Worm (Caenorhabditis elegans) whole organism, early embryonic: Measurements from ENCODE around the gene Y47D3A.13.

Source experiments
- B0310.2 ChIP-seq: sonication (generic microtip); optimal IDR thresholded peaks from 2 replicates; lab custom pipeline; 2016; ENCODE audit warnings: mild to moderate bottlenecking, missing genetic modification characterization, missing compliant biosample characterization
- F13C5.2 ChIP-seq: sonication (generic microtip); optimal IDR thresholded peaks from 2 replicates; lab custom pipeline; 2017; ENCODE audit warnings: mild to moderate bottlenecking, missing genetic modification characterization, inconsistent platforms, missing compliant biosample characterization
- aly-1 ChIP-seq: sonication (generic microtip); optimal IDR thresholded peaks from 2 replicates; lab custom pipeline; 2016; ENCODE audit warnings: missing genetic modification characterization, missing compliant biosample characterization
- ama-1 ChIP-seq: fragments of 150-350 bp; optimal IDR thresholded peaks from 2 replicates; lab custom pipeline; 2014
- ceh-13 ChIP-seq: fragments of 200-800 bp; sonication (Bioruptor generic); optimal IDR thresholded peaks from 2 replicates; lab custom pipeline; 2018; ENCODE audit warnings: mild to moderate bottlenecking, missing genetic modification characterization, missing compliant biosample characterization
- ceh-36 ChIP-seq: sonication (generic microtip); optimal IDR thresholded peaks from 2 replicates; lab custom pipeline; 2016; ENCODE audit warnings: missing genetic modification characterization, inconsistent platforms, missing compliant biosample characterization
- ets-7 ChIP-seq: sonication (generic microtip); optimal IDR thresholded peaks from 2 replicates; lab custom pipeline; 2016; ENCODE audit warnings: missing genotype, missing genetic modification characterization, missing compliant biosample characterization
- flt-1 ChIP-seq: fragments of 200-800 bp; sonication (Bioruptor generic); IDR thresholded peaks from 2 replicates; pipeline ENCODE4 v1.3.6; 2022; ENCODE audit warnings: missing genetic modification characterization, missing compliant biosample characterization
- hmbx-1 ChIP-seq: sonication (generic microtip); optimal IDR thresholded peaks from 2 replicates; lab custom pipeline; 2016; ENCODE audit warnings: mild to moderate bottlenecking, missing genetic modification characterization, missing compliant biosample characterization
- hmg-4 ChIP-seq: fragments of 200-800 bp; sonication (Bioruptor generic); optimal IDR thresholded peaks from 2 replicates; lab custom pipeline; 2018; ENCODE audit warnings: mild to moderate bottlenecking, missing genetic modification characterization, missing compliant biosample characterization
- hnd-1 ChIP-seq: sonication (generic microtip); optimal IDR thresholded peaks from 2 replicates; lab custom pipeline; 2016; ENCODE audit warnings: missing genetic modification characterization, missing compliant biosample characterization
- pes-1 ChIP-seq: fragments of 200-800 bp; sonication (Bioruptor generic); IDR thresholded peaks from 2 replicates; pipeline ENCODE4 v1.3.6; 2022; ENCODE audit warnings: missing genetic modification reagents, missing genetic modification characterization, missing compliant biosample characterization
- scrt-1 ChIP-seq: fragments of 200-800 bp; sonication (Bioruptor generic); IDR thresholded peaks from 2 replicates; pipeline ENCODE4 v1.3.6; 2022; ENCODE audit warnings: missing genetic modification characterization, missing compliant biosample characterization
- sea-1 ChIP-seq: fragments of 200-800 bp; sonication (Bioruptor generic); conservative IDR thresholded peaks from 2 replicates; pipeline ENCODE4 v1.3.6; 2022; ENCODE audit warnings: missing genetic modification characterization, missing compliant biosample characterization
- tbx-11 ChIP-seq: fragments of 200-800 bp; sonication (Bioruptor generic); IDR thresholded peaks from 2 replicates; pipeline ENCODE4 v1.3.6; 2022; ENCODE audit warnings: missing genetic modification characterization, missing compliant biosample characterization
- tbx-37 ChIP-seq: fragments of 200-800 bp; sonication (Bioruptor generic); conservative IDR thresholded peaks from 2 replicates; pipeline ENCODE4 v1.3.6; 2022; ENCODE audit warnings: missing genetic modification reagents, missing genetic modification characterization, missing compliant biosample characterization
- tra-4 ChIP-seq: sonication (generic microtip); optimal IDR thresholded peaks from 2 replicates; lab custom pipeline; 2017; ENCODE audit warnings: missing genetic modification characterization, missing compliant biosample characterization

Gene Y47D3A.13

DNA sequence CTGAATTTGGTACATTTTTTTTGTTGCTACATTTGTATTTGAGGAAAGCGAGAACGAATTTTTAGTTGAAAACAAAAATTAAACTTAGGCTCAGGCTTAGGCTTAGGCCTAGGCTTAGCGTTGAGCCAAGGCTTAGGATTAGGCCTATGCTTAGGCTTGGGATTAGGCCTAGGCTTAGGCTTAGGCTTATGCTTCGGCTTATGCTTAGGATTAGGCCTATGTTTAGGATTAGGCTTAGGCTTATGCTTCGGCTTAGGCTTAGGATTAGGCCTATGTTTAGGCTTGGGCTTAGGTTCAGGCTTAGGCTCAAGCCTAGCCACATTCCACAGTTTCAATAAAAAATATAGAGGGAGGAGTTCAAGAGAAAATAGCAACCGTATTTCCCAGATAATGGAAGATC lies 16.1 kb downstream of the Y47D3A.13 start:
- TF ChIP-seq hmbx-1 (tag; lab: Kevin White, UChicago) (no peak), ama-1 (lab: Kevin White, UChicago) (no peak), flt-1 (GFP tag; lab: Robert Waterston, UW) (no peak), aly-1 (tag; lab: Kevin White, UChicago) (no peak), pes-1 (0 out of 2 replicates have a peak, but pooled peaks have one; percentile 25), ceh-36 (tag; lab: Kevin White, UChicago) (peak; percentile 94), ceh-13 (GFP tag; lab: Kevin White, UChicago) (no peak), hmg-4 (GFP tag; lab: Kevin White, UChicago) (no peak)

DNA sequence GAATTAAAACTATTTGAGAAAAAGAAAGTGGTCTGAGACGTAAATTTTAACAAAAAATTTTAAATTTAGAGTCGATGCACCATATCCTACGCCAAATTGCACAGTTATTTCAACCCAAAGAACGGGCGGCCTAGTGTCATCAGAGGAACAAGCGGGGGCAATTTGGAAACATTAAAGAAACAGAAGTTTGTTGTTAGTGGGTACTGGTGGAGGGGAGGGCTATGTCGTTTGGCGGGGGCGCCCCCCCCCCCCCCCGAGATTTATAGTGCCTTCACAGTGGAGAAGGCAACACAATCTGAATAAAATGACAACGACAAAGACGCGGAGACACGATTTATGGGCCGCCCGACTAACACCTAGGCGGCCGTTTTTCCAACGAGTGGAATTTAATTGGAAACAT lies 17.0 kb downstream of the Y47D3A.13 start:
- TF ChIP-seq ama-1 (lab: Kevin White, UChicago) (no peak), flt-1 (GFP tag; lab: Robert Waterston, UW) (no peak), sea-1 (GFP tag; lab: Robert Waterston, UW) (0 out of 2 replicates have a peak, but pooled peaks have one; percentile 49), scrt-1 (GFP tag; lab: Robert Waterston, UW) (no peak), aly-1 (tag; lab: Kevin White, UChicago) (no peak), hnd-1 (no peak), pes-1 (no peak), tbx-37 (GFP tag; lab: Robert Waterston, UW) (no peak), hmbx-1 (tag; lab: Kevin White, UChicago) (no peak)

DNA sequence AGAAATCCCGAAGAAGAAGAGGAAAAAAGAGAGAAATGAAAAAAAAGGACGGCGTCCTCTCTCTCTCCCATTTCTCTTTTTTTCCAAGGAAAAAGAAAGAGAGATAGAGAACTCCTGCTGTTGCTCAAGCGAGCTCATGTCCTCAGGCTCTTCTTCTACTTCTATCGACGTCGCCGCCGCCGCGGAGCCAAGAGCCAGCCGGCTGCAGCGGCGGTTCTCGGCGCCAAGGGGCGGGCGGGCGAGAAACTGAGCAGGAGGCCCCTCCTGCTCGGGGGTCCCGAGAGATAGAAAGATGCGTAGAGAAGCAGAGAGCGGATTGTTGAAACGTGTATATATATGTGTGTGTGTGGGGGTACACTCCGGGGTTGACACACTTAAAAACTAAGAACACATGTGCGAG lies 20.9 kb downstream of the Y47D3A.13 start:
- TF ChIP-seq ceh-13 (GFP tag; lab: Kevin White, UChicago) (no peak), pes-1 (peak; percentile 9; the same call in 1 of the 2 replicates)

DNA sequence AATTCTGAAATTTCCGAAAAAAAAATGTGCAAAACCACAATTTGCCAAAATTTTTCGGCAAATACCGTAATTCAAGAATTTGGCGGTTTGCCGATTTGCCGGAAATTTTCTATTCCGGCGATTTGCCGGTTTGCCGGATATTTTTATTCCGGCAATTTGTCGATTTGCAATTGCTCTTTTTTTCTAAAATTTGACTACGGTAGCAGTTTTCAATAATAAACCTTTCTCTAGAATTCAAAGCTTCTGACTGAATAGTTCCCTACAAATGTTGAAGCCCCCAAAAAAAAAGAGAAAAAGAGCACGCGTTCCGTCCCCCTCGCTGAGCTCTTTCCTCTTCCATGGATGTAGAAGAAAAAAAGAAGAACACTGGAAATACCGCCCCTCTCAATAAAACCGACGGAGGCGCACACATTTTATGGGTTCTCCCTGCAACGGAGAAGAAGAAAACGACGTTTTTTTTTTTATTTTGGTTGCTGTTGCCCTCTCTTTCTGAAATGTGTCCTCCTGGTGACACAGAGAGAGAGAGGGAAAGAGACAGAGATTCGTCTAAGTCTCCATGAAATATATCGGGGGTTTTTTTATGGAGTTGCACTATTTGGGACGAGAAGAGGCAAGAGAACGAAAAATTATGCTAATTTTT lies 22.9 kb downstream of the Y47D3A.13 start:
- TF ChIP-seq pes-1: no peak
- TF ChIP-seq ceh-13 (GFP tag; lab: Kevin White, UChicago): no peak
- no peak for TF ChIP-seq aly-1 (tag; lab: Kevin White, UChicago)
- TF ChIP-seq scrt-1 (GFP tag; lab: Robert Waterston, UW): no peak
- TF ChIP-seq ets-7: no peak
- TF ChIP-seq ama-1 (lab: Kevin White, UChicago): no peak
- TF ChIP-seq sea-1 (GFP tag; lab: Robert Waterston, UW): no peak
- TF ChIP-seq tbx-11: no peak
- no peak for TF ChIP-seq B0310.2 (tag; lab: Kevin White, UChicago)
- no peak for TF ChIP-seq hnd-1
- no peak for TF ChIP-seq hmg-4 (GFP tag; lab: Kevin White, UChicago)
- no peak for TF ChIP-seq flt-1 (GFP tag; lab: Robert Waterston, UW)
- TF ChIP-seq ceh-36 (tag; lab: Kevin White, UChicago): no peak
- TF ChIP-seq tbx-37 (GFP tag; lab: Robert Waterston, UW): no peak
- no peak for TF ChIP-seq F13C5.2 (tag; lab: Kevin White, UChicago)

DNA sequence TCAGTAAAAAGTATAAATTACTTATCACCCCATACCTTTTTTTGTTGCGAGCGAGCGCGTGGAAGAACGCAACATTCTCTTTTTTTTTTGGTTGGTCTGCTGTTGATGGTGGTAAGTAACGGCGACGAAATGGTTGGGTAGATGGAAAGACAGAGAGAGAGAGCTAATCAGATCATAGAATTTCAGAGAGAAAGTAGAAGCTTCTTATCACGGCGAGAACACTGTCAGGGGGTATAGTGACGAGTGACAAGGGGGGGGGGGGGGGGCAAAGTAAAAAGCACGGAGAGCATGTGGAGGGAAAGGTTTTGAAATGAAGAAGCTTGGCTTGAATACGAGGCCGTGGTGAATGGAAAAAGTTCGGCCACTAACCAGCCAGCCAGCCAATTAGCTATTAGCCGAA lies 26.6 kb downstream of the Y47D3A.13 start:
- no peak for TF ChIP-seq hmbx-1 (tag; lab: Kevin White, UChicago)

DNA sequence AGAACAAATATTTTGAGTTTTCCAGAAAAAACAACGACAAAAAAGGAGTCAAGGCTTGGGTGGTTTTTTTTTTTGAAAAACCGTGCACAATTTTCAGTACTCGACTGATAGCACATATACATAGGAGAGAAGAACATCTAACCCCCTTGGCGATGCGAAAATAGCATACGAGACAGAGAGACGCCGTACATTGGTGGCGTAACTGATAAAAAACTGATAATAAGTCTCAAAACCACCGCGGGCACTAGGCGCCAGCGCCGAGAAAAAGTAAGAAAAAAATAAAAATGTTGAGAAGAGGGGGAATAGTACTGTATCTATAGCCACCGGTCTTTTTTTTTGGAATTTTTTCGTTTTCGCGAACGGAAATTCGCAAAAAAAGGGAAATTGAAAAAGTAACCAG lies 28.4 kb downstream of the Y47D3A.13 start:
- TF ChIP-seq tbx-37 (GFP tag; lab: Robert Waterston, UW): no peak
- TF ChIP-seq F13C5.2 (tag; lab: Kevin White, UChicago): no peak
- no peak for TF ChIP-seq ama-1 (lab: Kevin White, UChicago)
- no peak for TF ChIP-seq hmg-4 (GFP tag; lab: Kevin White, UChicago)
- no peak for TF ChIP-seq aly-1 (tag; lab: Kevin White, UChicago)
- TF ChIP-seq ets-7: no peak
- no peak for TF ChIP-seq tbx-11
- no peak for TF ChIP-seq sea-1 (GFP tag; lab: Robert Waterston, UW)

DNA sequence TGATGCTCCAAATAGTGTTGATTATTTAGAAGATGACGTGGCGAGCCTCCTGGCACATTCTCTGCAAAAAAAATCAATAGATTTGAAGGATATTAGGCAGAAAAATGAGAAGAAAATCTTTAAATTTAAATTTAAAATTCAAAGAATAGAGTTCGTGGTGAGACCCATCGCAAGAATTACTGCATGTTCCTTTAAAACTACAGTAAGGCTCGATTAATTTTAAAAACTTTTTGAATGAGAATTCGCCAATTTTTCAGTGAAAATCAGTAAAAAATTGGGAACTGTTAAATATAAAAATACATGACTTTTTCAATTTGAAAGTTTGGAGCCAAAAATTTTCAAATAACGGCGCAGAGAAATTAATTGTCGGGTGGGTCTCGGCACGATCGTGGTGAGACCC lies 28.8 kb downstream of the Y47D3A.13 start, which contains the start of gene tra-1:
tra-1 (minus strand) TSS at position 62 of the 400 bp plus-strand sequence.
- TF ChIP-seq sea-1 (GFP tag; lab: Robert Waterston, UW) (no peak), pes-1 (no peak), flt-1 (GFP tag; lab: Robert Waterston, UW) (no peak), scrt-1 (GFP tag; lab: Robert Waterston, UW) (no peak), B0310.2 (tag; lab: Kevin White, UChicago) (no peak), tra-4 (tag; lab: Kevin White, UChicago) (no peak), ets-7 (no peak), tbx-11 (no peak)

DNA sequence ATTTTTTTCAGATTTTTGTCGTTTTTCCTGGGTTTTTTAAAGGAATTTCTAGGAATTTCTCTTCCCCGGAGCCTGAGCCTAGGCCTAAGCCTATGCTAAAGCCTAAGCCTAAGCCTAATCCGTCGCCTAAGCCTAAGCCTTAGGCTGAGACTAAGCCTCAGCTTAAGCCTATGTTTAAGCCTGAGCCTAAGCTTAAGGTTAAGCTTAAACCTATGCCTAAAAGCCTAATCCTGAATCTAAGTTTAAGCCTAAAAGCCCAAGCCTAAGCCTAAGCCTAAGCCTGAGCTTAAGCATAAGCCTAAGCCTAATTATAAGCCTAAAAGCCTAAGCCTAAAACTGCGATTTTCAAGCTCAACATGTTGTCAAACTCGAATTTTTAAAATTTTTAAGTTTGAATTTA lies 29.8 kb downstream of the Y47D3A.13 start:
- TF ChIP-seq ceh-36 (tag; lab: Kevin White, UChicago) (peak; percentile 85), B0310.2 (tag; lab: Kevin White, UChicago) (no peak), hnd-1 (no peak)

DNA sequence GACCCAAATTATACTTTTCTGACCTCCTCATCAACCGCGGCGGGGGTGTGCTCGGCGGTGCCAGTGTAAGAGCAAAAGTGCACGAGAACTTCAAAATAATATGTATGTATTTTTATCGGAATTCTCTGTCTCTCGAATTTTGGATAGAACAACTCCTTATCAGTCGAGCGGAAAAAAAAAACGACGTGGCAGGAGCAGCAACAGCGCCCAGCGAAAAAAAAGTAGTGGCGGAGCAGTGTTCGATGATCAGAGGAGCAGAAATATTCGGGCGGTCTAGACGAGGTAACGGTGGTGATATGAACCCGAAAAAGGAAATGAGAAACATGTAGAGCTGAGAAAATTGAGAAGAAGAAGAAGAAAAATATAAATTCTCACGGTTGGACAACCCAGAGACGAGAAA lies 30.7 kb downstream of the Y47D3A.13 start:
- TF ChIP-seq hmbx-1 (tag; lab: Kevin White, UChicago): no peak
- TF ChIP-seq B0310.2 (tag; lab: Kevin White, UChicago): no peak
- no peak for TF ChIP-seq tbx-11
- TF ChIP-seq hnd-1: no peak
- TF ChIP-seq ceh-13 (GFP tag; lab: Kevin White, UChicago): no peak
- no peak for TF ChIP-seq hmg-4 (GFP tag; lab: Kevin White, UChicago)
- TF ChIP-seq aly-1 (tag; lab: Kevin White, UChicago): no peak
- TF ChIP-seq tra-4 (tag; lab: Kevin White, UChicago): no peak
- TF ChIP-seq ets-7: no peak
- TF ChIP-seq ceh-36 (tag; lab: Kevin White, UChicago): no peak
- no peak for TF ChIP-seq F13C5.2 (tag; lab: Kevin White, UChicago)
